Fruit fly (Drosophila melanogaster) whole organism, embryonic: Measurements from ENCODE around the gene CG14820.

Experiments
- CG5953 ChIP-seq: fragments of 200-800 bp; sonication (Bioruptor generic); IDR thresholded peaks from 2 replicates; pipeline ENCODE4 v1.3.6; 2022; ENCODE audit warnings: missing biosample characterization, missing genetic modification characterization
- Dp ChIP-seq: fragments of 200-800 bp; sonication (Bioruptor generic); optimal IDR thresholded peaks from 2 replicates; lab custom pipeline; 2018; ENCODE audit warnings: missing biosample characterization, mild to moderate bottlenecking, missing genetic modification characterization, moderate library complexity
- insv ChIP-seq, 2 experiments: fragments of 200-800 bp; sonication (Bioruptor generic); optimal IDR thresholded peaks; 3 replicates each; lab custom pipeline; 2016 to 2018; ENCODE audit warnings: missing biosample characterization in 2 of 2, missing genetic modification characterization in 2 of 2

DNA sequence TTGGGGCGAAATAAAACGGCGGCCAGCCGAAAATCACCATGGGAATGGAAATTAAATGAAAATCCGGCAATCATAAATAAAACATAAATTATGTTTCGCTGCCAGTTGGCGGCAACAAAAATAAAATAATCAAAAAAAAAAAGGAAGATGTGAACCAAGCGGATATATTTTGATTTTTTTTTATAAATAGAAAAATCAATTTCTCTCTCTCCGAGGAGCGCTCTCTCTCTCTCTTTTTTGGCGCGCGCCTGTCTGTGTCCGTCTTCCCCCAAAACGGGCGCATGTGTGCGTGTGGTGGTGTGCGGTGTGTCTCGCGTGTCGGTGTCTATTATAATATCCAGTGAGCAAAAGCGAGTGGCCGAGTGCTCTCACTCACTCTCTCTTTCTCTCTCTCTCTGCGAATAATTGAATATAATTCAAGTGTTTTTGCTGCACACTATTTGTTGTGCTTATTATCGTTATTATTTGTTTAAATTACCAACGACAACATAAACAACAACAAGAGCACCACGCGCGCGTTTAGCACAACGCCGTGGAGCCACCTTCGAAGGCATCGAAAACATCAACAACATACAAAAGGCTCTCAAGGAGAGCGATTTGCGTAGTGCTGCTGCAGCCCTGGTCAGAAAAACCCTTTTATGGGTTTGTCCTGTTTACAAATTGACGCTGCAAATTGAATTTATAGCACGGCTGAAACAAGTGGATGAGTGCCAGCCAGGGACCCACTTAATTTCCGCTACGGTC lies 10.7 kb downstream of the CG14820 start:
- TF ChIP-seq insv (GFP tag; optimal IDR thresholded peaks at IDR 0.05; lab: Kevin White, UChicago) (no peak), Dp (GFP tag; lab: Kevin White, UChicago) (no peak), CG5953 (GFP tag; lab: Robert Waterston, UW) (no peak)
